Worm (Caenorhabditis elegans) whole organism, mixed stage, embryonic: ENCODE measurements around the gene T26H5.8.

Source experiments
- flh-1 ChIP-seq: fragments of 200-800 bp; sonication (Bioruptor generic); optimal IDR thresholded peaks from 2 replicates; lab custom pipeline; 2018; ENCODE audit warnings: mild to moderate bottlenecking, missing genetic modification characterization, moderate library complexity, missing compliant biosample characterization
- mep-1 ChIP-seq: fragments of 150-350 bp; optimal IDR thresholded peaks from 2 replicates; lab custom pipeline; 2017; ENCODE audit warnings: missing biosample characterization, missing genetic modification reagents, missing genetic modification characterization, inconsistent platforms
- nhr-76 ChIP-seq: sonication (generic microtip); optimal IDR thresholded peaks from 2 replicates; lab custom pipeline; 2017; ENCODE audit warnings: missing biosample characterization, missing genetic modification characterization
- pha-4 ChIP-seq: fragments of 150-350 bp; optimal IDR thresholded peaks from 2 replicates; lab custom pipeline; 2018; ENCODE audit warnings: missing biosample characterization, missing genetic modification reagents, missing genetic modification characterization

DNA sequence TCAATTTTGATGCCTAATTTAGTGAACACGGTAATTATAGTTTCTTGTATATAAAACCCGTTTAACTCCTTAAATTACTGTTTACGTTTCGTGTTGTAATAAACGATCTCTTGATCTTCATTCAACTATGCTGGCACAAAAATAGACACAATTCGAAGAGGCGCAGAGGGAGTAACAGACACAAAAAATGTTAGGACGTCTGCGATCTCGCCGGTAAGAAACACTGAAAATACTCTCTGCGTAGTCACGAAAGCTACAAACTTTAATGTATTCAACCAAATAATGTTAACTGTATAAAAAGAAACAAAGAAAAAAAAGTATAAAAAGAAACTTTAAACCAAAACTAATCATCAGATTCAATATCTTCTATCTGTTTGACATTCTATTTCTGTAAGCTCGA, 51.7 kb downstream of the T26H5.8 start, which contains the start of gene dhs-23:
- TF ChIP-seq mep-1 (tag; lab: Kevin White, UChicago) (no peak), pha-4 (no peak), flh-1 (no peak), nhr-76 (tag; lab: Kevin White, UChicago) (no peak)
